Fruit fly (Drosophila melanogaster) whole organism: Measurements from ENCODE around the gene Pgam5.

Source experiments
- CG8478 ChIP-seq: fragments of >200 bp; optimal IDR thresholded peaks from 2 replicates; lab custom pipeline; 2018; ENCODE audit warnings: inconsistent platforms
- Dll ChIP-seq: fragments of >200 bp; optimal IDR thresholded peaks from 2 replicates; lab custom pipeline; 2017
- EcR ChIP-seq, 2 experiments: fragments of >200 bp; optimal IDR thresholded peaks; 2 replicates each; lab custom pipeline; 2017; ENCODE audit warnings: missing biosample characterization in 2 of 2, missing genetic modification characterization in 2 of 2, missing genetic modification reagents in 2 of 2
- pan ChIP-seq: fragments of >200 bp; optimal IDR thresholded peaks from 2 replicates; lab custom pipeline; 2017
- psq ChIP-seq: fragments of >200 bp; optimal IDR thresholded peaks from 2 replicates; lab custom pipeline; 2017
- usp ChIP-seq: fragments of >200 bp; optimal IDR thresholded peaks from 2 replicates; lab custom pipeline; 2017; ENCODE audit warnings: missing biosample characterization, missing genetic modification characterization, mixed read lengths

Pgam5 gene

DNA sequence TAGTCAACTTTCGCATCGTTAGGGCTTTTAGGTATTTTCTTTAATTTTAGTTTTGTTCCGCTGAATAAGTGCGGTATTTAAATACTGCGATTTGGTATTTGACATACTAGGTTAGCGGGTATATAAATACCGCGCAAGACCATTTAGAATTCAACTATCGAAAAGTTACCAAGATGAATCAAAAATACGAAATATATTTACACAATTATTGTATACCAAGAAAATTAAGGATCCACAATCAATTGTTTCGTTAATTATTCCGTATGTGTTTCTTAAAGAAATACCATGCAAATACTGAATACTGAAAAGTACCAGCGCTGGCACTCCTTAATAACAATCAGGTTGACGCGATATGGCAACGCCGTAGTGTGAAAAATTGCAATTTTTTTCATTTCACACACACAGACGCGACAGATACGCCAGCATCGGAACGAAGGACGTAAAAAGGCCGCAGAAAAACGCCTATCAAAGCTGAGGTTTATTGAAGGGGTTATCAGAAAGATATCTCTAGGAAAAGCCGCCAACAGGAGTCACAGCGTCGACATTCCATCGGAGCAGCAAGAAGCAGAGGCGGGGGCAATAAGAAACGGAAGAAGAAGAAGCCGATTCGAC, at the start of gene Pgam5, which contains the start of gene Vps26:
Pgam5 (minus strand) TSS at position 51 of the 612 bp plus-strand sequence.
Vps26 (plus strand) TSS at position 339 of the 612 bp plus-strand sequence.
- TF ChIP-seq usp (no peak), EcR (GFP tag; optimal IDR thresholded peaks at IDR 0.05; lab: Kevin White, UChicago) (no peak), Dll (lab: Kevin White, UChicago) (no peak), psq (lab: Kevin White, UChicago) (no peak), pan (lab: Kevin White, UChicago) (no peak)

DNA sequence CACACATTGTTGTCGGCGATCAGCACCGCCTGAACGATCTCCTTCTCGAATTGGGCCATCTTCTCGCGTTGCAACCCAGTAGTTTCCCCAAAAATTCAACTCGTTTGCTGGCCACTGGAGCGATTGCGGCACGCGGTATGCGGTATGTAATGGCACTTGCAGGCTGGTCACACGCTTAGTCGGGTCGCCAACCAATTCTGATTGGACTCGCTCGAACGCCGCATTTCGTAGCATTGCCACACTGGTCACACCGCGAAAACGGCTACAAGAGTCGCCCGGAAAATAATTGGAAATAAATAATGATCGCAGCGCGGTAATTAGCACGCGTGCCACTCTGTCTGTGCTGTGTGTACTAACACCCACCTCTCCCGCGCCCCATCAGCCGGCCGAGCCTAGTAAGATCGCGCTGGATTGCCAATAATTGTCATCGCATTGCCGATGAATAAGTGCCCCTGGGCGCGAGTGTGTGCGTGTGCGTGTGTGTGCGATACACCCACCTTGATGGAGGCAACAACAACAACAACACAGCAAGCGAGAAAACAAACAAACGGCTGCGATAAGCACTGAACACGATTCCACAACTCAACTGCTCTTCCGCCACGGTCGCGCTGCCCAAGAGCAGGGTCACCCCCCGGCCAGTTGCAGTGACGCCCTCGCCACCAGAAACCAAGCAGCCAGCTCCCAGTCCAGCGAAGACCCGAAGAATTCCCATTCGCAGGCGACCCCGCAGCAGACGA, 49.6 kb upstream of the Pgam5 start, which contains the start of the genes eIF2Bepsilon and Ocrl:
eIF2Bepsilon (minus strand) TSS at position 110 of the 737 bp plus-strand sequence.
Ocrl (plus strand) TSS at position 217 of the 737 bp plus-strand sequence.
- TF ChIP-seq Dll (lab: Kevin White, UChicago) = peak; percentile 26
- TF ChIP-seq usp = no peak

DNA sequence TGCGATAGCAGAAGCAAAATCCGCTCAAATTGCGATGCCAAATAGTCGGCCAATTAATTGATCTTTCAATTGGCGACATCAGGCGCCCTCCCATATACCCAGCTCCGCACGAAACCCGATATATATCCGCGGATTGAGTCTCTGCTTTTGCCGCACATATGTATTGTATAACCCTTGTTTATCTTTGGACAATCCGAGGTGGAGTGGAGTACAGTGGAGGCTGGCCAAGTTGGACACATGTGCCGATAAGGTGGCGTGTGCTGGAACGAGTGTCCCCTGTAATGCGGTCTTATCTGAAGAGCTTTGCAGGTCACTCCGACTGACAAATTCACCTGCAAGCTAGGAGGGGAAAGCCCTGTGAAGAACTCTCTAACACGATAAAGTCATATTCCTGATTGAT, 36.2 kb upstream of the Pgam5 start:
- TF ChIP-seq psq (lab: Kevin White, UChicago) = no peak
- no peak for TF ChIP-seq EcR (GFP tag; optimal IDR thresholded peaks at IDR 0.05; lab: Kevin White, UChicago)
- no peak for TF ChIP-seq CG8478 (lab: Kevin White, UChicago)
- TF ChIP-seq Dll (lab: Kevin White, UChicago) = no peak
- no peak for TF ChIP-seq pan (lab: Kevin White, UChicago)
- TF ChIP-seq usp = no peak

DNA sequence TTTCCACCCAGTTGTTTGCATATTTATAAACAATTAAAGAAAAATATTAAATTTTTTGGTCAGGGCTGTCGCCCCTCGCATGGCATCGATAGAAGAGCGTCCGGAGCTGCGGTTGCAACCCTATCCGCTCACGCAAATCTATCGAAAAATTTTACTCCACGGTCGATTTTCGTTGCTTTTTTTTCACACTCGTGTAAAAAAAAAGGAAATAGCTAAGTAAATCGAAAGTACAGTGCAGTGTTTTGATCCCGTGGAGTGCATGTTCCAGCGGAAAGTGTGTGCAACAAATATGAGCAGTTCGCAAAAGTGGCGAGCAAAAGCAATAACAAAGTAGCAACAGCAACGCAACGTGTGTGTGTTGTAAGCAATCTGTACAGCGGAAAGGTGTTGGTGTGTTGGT, 35.4 kb upstream of the Pgam5 start, which contains the start of the genes Edem1 and Rbcn-3B:
Edem1 (minus strand) TSS at position 71 of the 400 bp plus-strand sequence.
Rbcn-3B (plus strand) TSS at position 164 of the 400 bp plus-strand sequence.
- TF ChIP-seq psq (lab: Kevin White, UChicago) (no peak), usp (no peak), Dll (lab: Kevin White, UChicago) (no peak), CG8478 (lab: Kevin White, UChicago) (no peak), pan (lab: Kevin White, UChicago) (no peak), EcR (GFP tag; optimal IDR thresholded peaks at IDR 0.05; lab: Kevin White, UChicago) (no peak)

DNA sequence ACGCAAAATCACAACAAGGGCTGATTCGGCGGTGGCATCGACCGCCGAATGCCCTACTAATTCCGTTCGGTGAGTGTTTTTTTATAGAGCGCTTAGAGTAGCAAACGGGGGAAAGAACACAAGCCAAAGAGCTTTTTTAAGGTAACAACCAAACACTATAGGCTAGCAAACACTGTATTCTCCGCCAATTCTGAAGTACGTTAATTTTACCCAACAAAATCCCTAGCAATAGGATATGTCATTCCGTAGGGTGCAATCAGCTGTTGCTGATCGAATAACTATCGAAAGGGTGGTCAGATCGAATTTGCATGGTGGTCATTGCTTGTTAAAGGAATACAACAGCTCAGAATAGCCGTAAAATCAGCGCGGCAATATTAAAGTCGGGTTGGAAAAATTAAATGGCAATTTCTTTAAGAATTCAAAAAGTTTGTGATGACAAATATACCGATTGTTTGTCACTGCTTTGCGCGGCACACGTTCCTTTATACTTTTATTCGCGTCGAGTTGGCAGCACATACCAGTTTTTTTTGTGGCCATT, 34.4 kb upstream of the Pgam5 start, which contains the start of gene mip130:
mip130 (plus strand) TSS at position 513 of the 538 bp plus-strand sequence.
- TF ChIP-seq pan (lab: Kevin White, UChicago) = no peak
- TF ChIP-seq psq (lab: Kevin White, UChicago) = no peak
- TF ChIP-seq CG8478 (lab: Kevin White, UChicago) = no peak
- no peak for TF ChIP-seq EcR (GFP tag; optimal IDR thresholded peaks at IDR 0.05; lab: Kevin White, UChicago)
- TF ChIP-seq usp = no peak
- no peak for TF ChIP-seq Dll (lab: Kevin White, UChicago)

DNA sequence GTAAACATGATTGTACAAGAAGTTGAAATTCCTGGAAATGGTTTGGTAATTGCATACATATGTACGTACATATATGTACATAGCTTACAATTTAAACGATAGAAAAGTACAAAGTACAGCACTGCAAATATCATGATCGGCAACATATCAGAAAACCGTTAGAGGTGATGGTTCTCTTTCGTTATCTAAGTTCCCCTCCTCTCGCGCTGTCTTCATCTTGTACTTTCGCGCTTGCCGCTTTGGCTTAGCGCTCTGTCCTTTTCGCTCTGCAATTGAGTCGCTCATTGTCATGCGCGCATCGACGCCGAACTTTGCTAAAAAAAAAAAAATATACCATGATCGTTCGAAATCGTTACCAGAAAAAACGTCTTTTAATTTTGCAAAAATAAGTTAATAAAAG, 30.6 kb upstream of the Pgam5 start:
- TF ChIP-seq CG8478 (lab: Kevin White, UChicago) (no peak), psq (lab: Kevin White, UChicago) (no peak), usp (no peak), EcR (GFP tag; optimal IDR thresholded peaks at IDR 0.05; lab: Kevin White, UChicago) (no peak), pan (lab: Kevin White, UChicago) (no peak), Dll (lab: Kevin White, UChicago) (no peak)

DNA sequence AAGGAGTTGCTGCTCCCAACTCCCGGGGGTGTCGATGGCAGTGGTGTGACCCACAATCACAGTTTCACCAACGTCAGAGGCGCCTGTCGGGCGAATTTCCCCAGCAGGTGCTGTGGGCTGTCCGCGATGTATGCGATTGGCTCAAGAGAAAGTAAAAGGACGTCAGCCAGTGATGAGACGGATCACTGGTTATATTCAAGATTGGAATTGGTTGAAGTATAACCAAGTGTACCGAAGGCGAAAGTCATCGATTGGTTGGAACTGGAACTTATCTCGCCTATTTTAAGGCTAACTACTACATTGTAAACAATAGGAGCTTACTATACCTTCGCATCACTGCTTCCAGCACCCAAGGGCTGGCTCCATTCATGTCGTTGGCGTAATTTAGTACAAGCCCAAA, 29.7 kb upstream of the Pgam5 start, which contains the start of gene CG32801:
CG32801 (minus strand) TSS at position 101 of the 400 bp plus-strand sequence.
- TF ChIP-seq pan (lab: Kevin White, UChicago) (no peak), CG8478 (lab: Kevin White, UChicago) (no peak), Dll (lab: Kevin White, UChicago) (no peak), psq (lab: Kevin White, UChicago) (no peak), usp (no peak), EcR (GFP tag; optimal IDR thresholded peaks at IDR 0.05; lab: Kevin White, UChicago) (no peak)

DNA sequence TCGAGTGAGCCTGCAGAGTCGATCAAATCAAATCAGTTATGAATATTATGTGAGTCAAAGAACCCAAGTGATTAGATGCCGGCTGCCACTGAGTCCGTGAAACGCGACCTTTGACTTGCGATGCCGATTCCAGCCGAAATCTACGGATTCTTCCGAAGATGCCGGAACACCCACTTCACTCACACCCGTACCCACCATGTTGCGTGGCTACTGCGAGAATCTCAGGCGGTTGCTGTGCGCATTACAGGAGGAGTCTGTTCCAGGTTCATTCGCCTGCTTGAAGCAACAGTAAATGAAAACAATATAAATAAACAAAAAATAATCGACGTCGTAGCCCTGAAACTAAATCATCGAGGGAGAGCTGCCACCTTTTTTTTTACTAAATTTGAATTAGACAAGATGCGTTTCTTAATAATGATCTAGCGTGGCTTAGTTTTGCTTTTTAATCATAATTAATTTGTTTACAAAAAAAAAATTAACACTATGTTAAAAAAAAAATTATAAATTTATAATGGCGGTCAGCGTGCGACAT, 28.3 kb upstream of the Pgam5 start, which contains the start of gene Ldaf1:
Ldaf1 (minus strand) TSS at position 307 of the 532 bp plus-strand sequence.
- TF ChIP-seq psq (lab: Kevin White, UChicago) = no peak
- no peak for TF ChIP-seq EcR (GFP tag; optimal IDR thresholded peaks at IDR 0.05; lab: Kevin White, UChicago)
- TF ChIP-seq Dll (lab: Kevin White, UChicago) = no peak
- no peak for TF ChIP-seq CG8478 (lab: Kevin White, UChicago)
- no peak for TF ChIP-seq pan (lab: Kevin White, UChicago)
- TF ChIP-seq usp = no peak

DNA sequence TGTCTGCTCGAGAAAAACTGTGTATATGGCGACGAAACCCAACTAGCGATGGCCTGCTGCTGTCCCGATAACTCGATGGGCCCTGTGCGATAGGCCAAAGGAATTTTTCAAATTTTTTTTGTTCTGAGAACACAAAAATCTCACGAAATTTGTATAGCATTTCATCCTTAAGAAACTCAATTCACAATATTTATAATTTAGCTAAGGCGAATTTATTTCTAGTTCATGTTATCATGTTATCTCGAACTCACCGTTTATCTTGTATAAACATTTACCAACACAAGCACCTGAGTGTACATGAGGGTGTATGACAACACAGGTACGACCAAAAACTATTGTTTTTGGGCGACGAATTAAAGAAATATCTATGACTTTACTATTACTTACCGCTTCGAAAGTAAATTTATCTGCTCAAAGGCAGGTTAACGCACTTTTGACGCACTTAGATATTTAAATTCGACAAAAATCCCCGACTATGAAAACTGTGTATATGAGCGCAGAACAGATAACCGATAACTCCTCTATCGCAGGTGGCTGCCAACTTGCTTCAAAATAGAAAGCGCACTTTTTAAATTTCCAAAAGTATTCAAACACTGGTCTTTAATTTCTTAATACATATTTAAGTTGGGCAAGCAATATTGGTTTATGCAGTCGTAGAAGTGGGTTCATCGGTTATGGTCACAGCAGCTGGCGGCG, 26.9 kb upstream of the Pgam5 start, which contains the start of gene arm:
arm (minus strand) TSS at position 524 of the 696 bp plus-strand sequence.
- TF ChIP-seq psq (lab: Kevin White, UChicago) (no peak), CG8478 (lab: Kevin White, UChicago) (no peak), pan (lab: Kevin White, UChicago) (no peak), EcR (GFP tag; optimal IDR thresholded peaks at IDR 0.05; lab: Kevin White, UChicago) (no peak), usp (no peak), Dll (lab: Kevin White, UChicago) (no peak)

DNA sequence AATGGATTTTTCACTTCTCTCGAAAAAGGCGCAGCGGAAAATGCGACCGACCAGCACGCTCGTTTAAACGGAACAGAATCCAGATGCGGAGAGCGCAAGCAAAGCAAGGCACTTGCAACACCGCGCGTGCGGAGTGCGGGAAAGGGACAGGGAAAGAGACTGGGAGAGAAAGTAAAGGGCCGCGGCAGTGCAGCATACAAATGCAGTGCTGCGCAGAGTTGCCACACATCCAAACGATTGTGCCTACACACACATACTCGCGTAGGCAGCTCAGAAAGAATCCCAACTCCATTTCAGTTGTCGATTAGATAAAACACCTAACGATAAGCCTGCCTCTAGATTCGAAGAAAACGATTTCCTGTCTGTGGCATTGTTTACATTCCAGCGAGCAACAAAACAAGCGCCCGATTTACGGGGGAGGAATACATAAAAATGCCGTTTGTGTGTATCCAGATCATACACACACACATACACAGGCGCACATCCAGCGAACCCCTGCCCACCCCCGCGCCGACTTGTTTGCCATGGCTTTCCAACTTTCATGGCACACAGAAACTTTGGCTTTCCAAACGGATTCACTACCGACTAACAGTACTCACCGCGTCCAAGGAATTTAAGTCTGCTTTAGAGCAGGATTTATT, 26.2 kb upstream of the Pgam5 start:
- TF ChIP-seq Dll (lab: Kevin White, UChicago) (peak; percentile 34), EcR (GFP tag; optimal IDR thresholded peaks at IDR 0.05; lab: Kevin White, UChicago) (no peak), pan (lab: Kevin White, UChicago) (no peak)
